Fruit fly (Drosophila melanogaster): ENCODE data around the gene fwe.

Gene fwe

dm6 chr3L:15802655-15803054 lies 13.6 kb downstream of the fwe start:
- TF ChIP-seq OdsH (GFP tag; optimal IDR thresholded peaks at IDR 0.05) (no peak), Hr78 (GFP tag; optimal IDR thresholded peaks at IDR 0.05) (no peak), pan (optimal IDR thresholded peaks at IDR 0.05) (no peak)

- TF ChIP-seq Hr83 (GFP tag; optimal IDR thresholded peaks at IDR 0.05; ENCODE audit: poor library complexity, severe bottlenecking) (no peak), tai (GFP tag; optimal IDR thresholded peaks at IDR 0.05) (no peak), ey (GFP tag; optimal IDR thresholded peaks at IDR 0.05) (no peak), dl (GFP tag; optimal IDR thresholded peaks at IDR 0.05; ENCODE audit: insufficient read depth in 1 of 2, partially characterized antibody in 2 of 2) (no peak), sv (GFP tag; optimal IDR thresholded peaks at IDR 0.05) (no peak), pan (optimal IDR thresholded peaks at IDR 0.05) (no peak), dsf (GFP tag; optimal IDR thresholded peaks at IDR 0.05; ENCODE audit: borderline replicate concordance) (no peak), lola (GFP tag; optimal IDR thresholded peaks at IDR 0.05) (no peak), foxo (GFP tag; optimal IDR thresholded peaks at IDR 0.05) (no peak), OdsH (GFP tag; optimal IDR thresholded peaks at IDR 0.05) (no peak), Sp1 (GFP tag; optimal IDR thresholded peaks at IDR 0.05) (no peak), N (GFP tag; optimal IDR thresholded peaks at IDR 0.05) (no peak), CrebA (GFP tag; optimal IDR thresholded peaks at IDR 0.05; ENCODE audit: borderline replicate concordance) (no peak), br (GFP tag; optimal IDR thresholded peaks at IDR 0.05) (no peak), Dif (GFP tag; optimal IDR thresholded peaks at IDR 0.05; ENCODE audit: partially characterized antibody) (no peak), h (GFP tag; optimal IDR thresholded peaks at IDR 0.05) (no peak)
Measured at dm6 chr3L:15802117-15802516, 14.1 kb downstream of the fwe start.

dm6 chr3L:15794311-15794710 lies 21.9 kb downstream of the fwe start:
- TF ChIP-seq sage (GFP tag; optimal IDR thresholded peaks at IDR 0.05) (no peak), CG9705 (GFP tag; optimal IDR thresholded peaks at IDR 0.05) (no peak), pan (optimal IDR thresholded peaks at IDR 0.05) (no peak)

- TF ChIP-seq psq (GFP tag; optimal IDR thresholded peaks at IDR 0.05) (no peak), Dif (GFP tag; optimal IDR thresholded peaks at IDR 0.05; ENCODE audit: partially characterized antibody) (no peak), Jra (GFP tag; optimal IDR thresholded peaks at IDR 0.05) (no peak), Myc (optimal IDR thresholded peaks at IDR 0.05) (no peak), br (GFP tag; optimal IDR thresholded peaks at IDR 0.05) (no peak), pan (optimal IDR thresholded peaks at IDR 0.05) (no peak), CG9705 (GFP tag; optimal IDR thresholded peaks at IDR 0.05) (no peak), lola (GFP tag; optimal IDR thresholded peaks at IDR 0.05) (no peak), CG32264 (GFP tag; optimal IDR thresholded peaks at IDR 0.05) (no peak), brk (GFP tag; optimal IDR thresholded peaks at IDR 0.05) (no peak), Hr78 (GFP tag; optimal IDR thresholded peaks at IDR 0.05) (no peak), Mio (GFP tag; optimal IDR thresholded peaks at IDR 0.05) (no peak)
Measured at dm6 chr3L:15791072-15791471, 25.1 kb downstream of the fwe start.

- TF ChIP-seq Vsx2 (GFP tag; optimal IDR thresholded peaks at IDR 0.05; ENCODE audit: partially characterized antibody) (no peak), woc (GFP tag; optimal IDR thresholded peaks at IDR 0.05) (no peak), tai (GFP tag; optimal IDR thresholded peaks at IDR 0.05) (no peak), br (GFP tag; optimal IDR thresholded peaks at IDR 0.05) (no peak), h (GFP tag; optimal IDR thresholded peaks at IDR 0.05) (no peak), OdsH (GFP tag; optimal IDR thresholded peaks at IDR 0.05) (no peak), dmrt93B (GFP tag; optimal IDR thresholded peaks at IDR 0.05) (no peak), Dif (GFP tag; optimal IDR thresholded peaks at IDR 0.05; ENCODE audit: partially characterized antibody) (no peak), HLH106 (tag; optimal IDR thresholded peaks at IDR 0.05) (no peak), Myc (optimal IDR thresholded peaks at IDR 0.05) (no peak), psq (GFP tag; optimal IDR thresholded peaks at IDR 0.05) (no peak), sage (GFP tag; optimal IDR thresholded peaks at IDR 0.05) (no peak), Sp1 (GFP tag; optimal IDR thresholded peaks at IDR 0.05) (no peak), Mio (GFP tag; optimal IDR thresholded peaks at IDR 0.05) (no peak), jim (GFP tag; optimal IDR thresholded peaks at IDR 0.05) (no peak), CG9705 (GFP tag; optimal IDR thresholded peaks at IDR 0.05) (no peak), dl (GFP tag; optimal IDR thresholded peaks at IDR 0.05; ENCODE audit: insufficient read depth in 1 of 2, partially characterized antibody in 2 of 2) (no peak), Abd-B (GFP tag; optimal IDR thresholded peaks at IDR 0.05) (no peak)
Measured at dm6 chr3L:15787406-15787805, 28.8 kb downstream of the fwe start.

Measured in whole organism, wandering third instar larva.